Worm (Caenorhabditis elegans) whole organism, L1 larva: ENCODE results near the gene R09E10.8.

Source experiments
- C16A3.4 ChIP-seq: fragments of 150-350 bp; optimal IDR thresholded peaks from 2 replicates; lab custom pipeline; 2014; ENCODE audit warnings: missing biosample characterization, missing genetic modification characterization
- F16B12.6 ChIP-seq: fragments of 150-350 bp; optimal IDR thresholded peaks from 2 replicates; lab custom pipeline; 2014; ENCODE audit warnings: missing biosample characterization, missing genetic modification characterization
- Y116A8C.19 ChIP-seq: sonication (generic microtip); optimal IDR thresholded peaks from 2 replicates; lab custom pipeline; 2016; ENCODE audit warnings: missing compliant biosample characterization, missing genetic modification characterization, borderline replicate concordance
- aly-2 ChIP-seq: fragments of 150-350 bp; optimal IDR thresholded peaks from 2 replicates; lab custom pipeline; 2014; ENCODE audit warnings: missing biosample characterization, missing genetic modification characterization
- ama-1 ChIP-seq: fragments of 150-350 bp; optimal IDR thresholded peaks from 2 replicates; lab custom pipeline; 2014
- blmp-1 ChIP-seq: fragments of 150-350 bp; optimal IDR thresholded peaks from 2 replicates; lab custom pipeline; 2014; ENCODE audit warnings: missing biosample characterization, missing genetic modification characterization
- ceh-63 ChIP-seq: fragments of 200-800 bp; sonication (Bioruptor generic); optimal IDR thresholded peaks from 2 replicates; lab custom pipeline; 2018; ENCODE audit warnings: mild to moderate bottlenecking, missing genetic modification characterization, missing compliant biosample characterization
- ceh-8 ChIP-seq: fragments of 200-800 bp; sonication (Bioruptor generic); optimal IDR thresholded peaks from 2 replicates; lab custom pipeline; 2018; ENCODE audit warnings: mild to moderate bottlenecking, missing genetic modification characterization, moderate library complexity, missing compliant biosample characterization
- ceh-90 ChIP-seq: sonication (generic microtip); optimal IDR thresholded peaks from 2 replicates; lab custom pipeline; 2016; ENCODE audit warnings: missing genetic modification characterization, missing compliant biosample characterization
- dpl-1 ChIP-seq, 3 experiments: fragments of 150-350 bp in 2 of 3; sonication (generic microtip) in 1 of 3; optimal IDR thresholded peaks; 2 replicates each; lab custom pipeline; 2014 to 2017; ENCODE audit warnings: missing biosample characterization in 3 of 3, missing genetic modification characterization in 3 of 3, missing genetic modification reagents in 3 of 3
- dsc-1 ChIP-seq: sonication (generic microtip); optimal IDR thresholded peaks from 2 replicates; lab custom pipeline; 2016; ENCODE audit warnings: mild to moderate bottlenecking, missing genetic modification characterization, missing compliant biosample characterization
- efl-1 ChIP-seq, 4 experiments: fragments of 150-350 bp; optimal IDR thresholded peaks in 3 of 4; peaks in 1 of 4; 1 replicate in 1 of 4; 2 replicates in 3 of 4; lab custom pipeline; 2014; ENCODE audit warnings: missing biosample characterization in 2 of 4, missing genetic modification characterization in 2 of 4, missing genetic modification reagents in 2 of 4
- egl-27 ChIP-seq, 2 experiments: fragments of 150-350 bp in 1 of 2; sonication (generic microtip); optimal IDR thresholded peaks; 3 replicates each; lab custom pipeline; 2017 to 2018; ENCODE audit warnings: missing biosample characterization in 2 of 2, missing genetic modification characterization in 2 of 2, missing genetic modification reagents in 2 of 2
- elt-2 ChIP-seq: sonication (generic microtip); optimal IDR thresholded peaks from 2 replicates; lab custom pipeline; 2016; ENCODE audit warnings: missing genetic modification characterization, mild to moderate bottlenecking, inconsistent platforms, missing compliant biosample characterization, missing genetic modification reagents
- fkh-8 ChIP-seq: sonication (generic microtip); optimal IDR thresholded peaks from 2 replicates; lab custom pipeline; 2016; ENCODE audit warnings: mild to moderate bottlenecking, missing genetic modification characterization, missing compliant biosample characterization
- fos-1 ChIP-seq: fragments of 150-350 bp; optimal IDR thresholded peaks from 2 replicates; lab custom pipeline; 2014; ENCODE audit warnings: missing biosample characterization, missing genetic modification characterization
- hpl-2 ChIP-seq: fragments of 150-350 bp; optimal IDR thresholded peaks from 2 replicates; lab custom pipeline; 2014; ENCODE audit warnings: missing biosample characterization, missing genetic modification reagents, missing genetic modification characterization
- irx-1 ChIP-seq: sonication (generic microtip); optimal IDR thresholded peaks from 2 replicates; lab custom pipeline; 2016; ENCODE audit warnings: missing genetic modification characterization, missing compliant biosample characterization
- lin-15B ChIP-seq: fragments of 150-350 bp; sonication (generic microtip); optimal IDR thresholded peaks from 3 replicates; lab custom pipeline; 2014; ENCODE audit warnings: missing biosample characterization, missing genetic modification characterization
- lin-35 ChIP-seq, 2 experiments: fragments of 150-350 bp; optimal IDR thresholded peaks; 2 replicates each; lab custom pipeline; 2014; ENCODE audit warnings: missing biosample characterization in 2 of 2, missing genetic modification characterization in 2 of 2, missing genetic modification reagents in 2 of 2
- lin-39 ChIP-seq: fragments of 150-350 bp; optimal IDR thresholded peaks from 2 replicates; lab custom pipeline; 2014; ENCODE audit warnings: missing biosample characterization, missing genetic modification reagents, missing genetic modification characterization
- lir-3 ChIP-seq: sonication (generic microtip); optimal IDR thresholded peaks from 2 replicates; lab custom pipeline; 2016; ENCODE audit warnings: mild to moderate bottlenecking, missing genetic modification characterization, moderate library complexity, missing compliant biosample characterization; ENCODE audit not compliant: poor library complexity
- lsy-2 ChIP-seq, 2 experiments: fragments of 150-350 bp; optimal IDR thresholded peaks; 2 replicates each; lab custom pipeline; 2014; ENCODE audit warnings: missing biosample characterization in 2 of 2, missing genetic modification characterization in 2 of 2
- mdl-1 ChIP-seq, 2 experiments: fragments of 150-350 bp; optimal IDR thresholded peaks; 2 replicates each; lab custom pipeline; 2014 to 2017; ENCODE audit warnings: missing biosample characterization in 2 of 2, missing genetic modification characterization in 2 of 2, inconsistent platforms in 1 of 2
- nhr-12 ChIP-seq: sonication (generic microtip); optimal IDR thresholded peaks from 2 replicates; lab custom pipeline; 2017; ENCODE audit warnings: missing biosample characterization, missing genetic modification characterization
- nhr-71 ChIP-seq: sonication (generic microtip); optimal IDR thresholded peaks from 2 replicates; lab custom pipeline; 2016; ENCODE audit warnings: mild to moderate bottlenecking, missing genetic modification characterization, moderate library complexity, missing compliant biosample characterization
- nhr-84 ChIP-seq: sonication (generic microtip); optimal IDR thresholded peaks from 2 replicates; lab custom pipeline; 2017; ENCODE audit warnings: missing biosample characterization, missing genetic modification characterization
- pqm-1 ChIP-seq: sonication (generic microtip); optimal IDR thresholded peaks from 3 replicates; lab custom pipeline; 2017; ENCODE audit warnings: missing biosample characterization, missing genetic modification characterization
- skn-1 ChIP-seq: fragments of 150-350 bp; optimal IDR thresholded peaks from 2 replicates; lab custom pipeline; 2014; ENCODE audit warnings: missing biosample characterization, missing genetic modification characterization
- snpc-4 ChIP-seq: fragments of 150-350 bp; optimal IDR thresholded peaks from 2 replicates; lab custom pipeline; 2014; ENCODE audit warnings: missing biosample characterization, missing genetic modification characterization
- tlp-1 ChIP-seq: fragments of 150-350 bp; optimal IDR thresholded peaks from 2 replicates; lab custom pipeline; 2014; ENCODE audit warnings: missing biosample characterization, missing genetic modification characterization
- unc-130 ChIP-seq: fragments of 150-350 bp; optimal IDR thresholded peaks from 2 replicates; lab custom pipeline; 2017; ENCODE audit warnings: missing biosample characterization, missing genetic modification characterization, inconsistent platforms
- unc-30 ChIP-seq: sonication (generic microtip); optimal IDR thresholded peaks from 2 replicates; lab custom pipeline; 2017; ENCODE audit warnings: missing biosample characterization, missing genetic modification characterization
- vab-15 ChIP-seq: sonication (generic microtip); optimal IDR thresholded peaks from 2 replicates; lab custom pipeline; 2017; ENCODE audit warnings: missing genotype, mild to moderate bottlenecking, missing genetic modification characterization, missing compliant biosample characterization

The R09E10.8 gene

ce11 chrIV:10310329-10310728 lies at the start of gene R09E10.8:
TSS of gene R09E10.8 (minus strand) at chrIV:10310429.
- TF ChIP-seq mdl-1 (tag; optimal IDR thresholded peaks at IDR 0.05; lab: Kevin White, UChicago) (no peak), ceh-8 (GFP tag; lab: Kevin White, UChicago) (no peak), efl-1 (optimal IDR thresholded peaks at IDR 0.05; lab: Kevin White, UChicago) (no peak), efl-1 (GFP tag; optimal IDR thresholded peaks at IDR 0.05 in 1 of 2; lab: Kevin White, UChicago) (no peak), nhr-71 (tag; lab: Kevin White, UChicago) (no peak), lsy-2 (tag; optimal IDR thresholded peaks at IDR 0.05; lab: Kevin White, UChicago) (no peak), nhr-84 (tag; lab: Kevin White, UChicago) (no peak), ceh-90 (no peak), lir-3 (no peak), lin-15B (no peak), lin-39 (tag; lab: Kevin White, UChicago) (no peak), ceh-63 (GFP tag; lab: Kevin White, UChicago) (no peak), ama-1 (lab: Kevin White, UChicago) (no peak), irx-1 (tag; lab: Kevin White, UChicago) (no peak), Y116A8C.19 (no peak), nhr-12 (no peak), pqm-1 (no peak), lin-35 (GFP tag; optimal IDR thresholded peaks at IDR 0.05; lab: Kevin White, UChicago) (no peak), F16B12.6 (tag; lab: Kevin White, UChicago) (no peak), fos-1 (tag; lab: Kevin White, UChicago) (no peak)
- TF ChIP-seq, all 84 proteins: peak for 0

ce11 chrIV:10357842-10358241 lies 47.6 kb upstream of the R09E10.8 start, which contains the start of gene gkow-1:
TSS of gene gkow-1 (plus strand) at chrIV:10358142.
- TF ChIP-seq efl-1 (optimal IDR thresholded peaks at IDR 0.05; lab: Kevin White, UChicago) (peak in 1 of 2 experiments; percentile 13), efl-1 (GFP tag; optimal IDR thresholded peaks at IDR 0.05 in 1 of 2; lab: Kevin White, UChicago) (peak in 1 of 2 experiments; percentile 15), dpl-1 (GFP tag; optimal IDR thresholded peaks at IDR 0.05; lab: Kevin White, UChicago) (peak in 1 of 3 experiments; percentile 26), blmp-1 (tag; lab: Kevin White, UChicago) (peak; percentile 37), aly-2 (tag; lab: Kevin White, UChicago) (no peak)

- TF ChIP-seq vab-15 (tag; lab: Kevin White, UChicago), result no peak
- TF ChIP-seq snpc-4, result no peak
- no peak for TF ChIP-seq C16A3.4 (tag; lab: Kevin White, UChicago)
- no peak for TF ChIP-seq tlp-1 (tag; lab: Kevin White, UChicago)
- no peak for TF ChIP-seq unc-30 (tag; lab: Kevin White, UChicago)
- no peak for TF ChIP-seq egl-27 (tag; optimal IDR thresholded peaks at IDR 0.05; lab: Kevin White, UChicago)
- no peak for TF ChIP-seq lsy-2 (tag; optimal IDR thresholded peaks at IDR 0.05; lab: Kevin White, UChicago)
- TF ChIP-seq fkh-8, result no peak
- no peak for TF ChIP-seq ceh-8 (GFP tag; lab: Kevin White, UChicago)
Observed at ce11 chrIV:10357072-10357471, 46.8 kb upstream of the R09E10.8 start, which contains the start of gene R11A8.1. TSS of gene R11A8.1 (minus strand) at chrIV:10357172.

ce11 chrIV:10352243-10352642 lies 42.0 kb upstream of the R09E10.8 start, which contains the start of gene Y43C5B.2:
TSS of gene Y43C5B.2 (minus strand) at chrIV:10352343.
- no peak for TF ChIP-seq fos-1 (tag; lab: Kevin White, UChicago)
- TF ChIP-seq hpl-2 (GFP tag; lab: Kevin White, UChicago), result no peak
- TF ChIP-seq dpl-1 (GFP tag; optimal IDR thresholded peaks at IDR 0.05; lab: Kevin White, UChicago), result no peak
- no peak for TF ChIP-seq lin-35 (GFP tag; optimal IDR thresholded peaks at IDR 0.05; lab: Kevin White, UChicago)
- TF ChIP-seq elt-2 (tag; lab: Kevin White, UChicago), result no peak
- no peak for TF ChIP-seq unc-30 (tag; lab: Kevin White, UChicago)
- no peak for TF ChIP-seq unc-130 (tag; lab: Kevin White, UChicago)
- TF ChIP-seq tlp-1 (tag; lab: Kevin White, UChicago), result no peak
- no peak for TF ChIP-seq skn-1 (tag; lab: Kevin White, UChicago)
- TF ChIP-seq dsc-1 (tag; lab: Kevin White, UChicago), result no peak
